Fruit fly (Drosophila melanogaster): ENCODE results near the gene CG3534.

- TF ChIP-seq Sp1 (GFP tag; optimal IDR thresholded peaks at IDR 0.05) (no peak), h (GFP tag; optimal IDR thresholded peaks at IDR 0.05) (no peak), HLH106 (tag; optimal IDR thresholded peaks at IDR 0.05) (no peak), sage (GFP tag; optimal IDR thresholded peaks at IDR 0.05) (no peak), brk (GFP tag; optimal IDR thresholded peaks at IDR 0.05) (no peak)
Measured at dm6 chr3R:17014276-17014675, 18.0 kb downstream of the CG3534 start, which contains the start of gene Pxd.

All from whole organism, wandering third instar larva.